Worm (Caenorhabditis elegans): ENCODE measurements around the gene tbx-2.

DNA sequence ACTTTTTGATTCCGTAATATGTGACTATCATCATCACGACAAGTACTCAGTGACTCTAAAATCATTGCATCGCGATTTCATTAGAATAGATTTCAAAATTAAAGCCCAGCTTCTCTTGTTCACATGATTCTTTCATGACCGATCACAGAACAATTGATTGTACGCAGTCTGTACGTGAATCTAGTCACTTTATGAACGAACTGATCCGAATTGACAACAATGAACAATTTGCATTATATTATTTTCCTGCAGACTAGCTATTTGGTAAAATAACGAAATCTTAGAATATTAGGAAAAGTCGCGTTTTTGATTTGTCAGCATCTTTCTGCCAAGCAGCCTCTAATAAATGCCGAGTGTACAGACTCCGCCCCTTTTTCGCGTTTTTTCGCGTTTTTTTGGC lies 36.6 kb downstream of the tbx-2 start:
- no peak for TF ChIP-seq him-1 (tag; optimal IDR thresholded peaks at IDR 0.05)
- no peak for TF ChIP-seq dao-5 (tag; optimal IDR thresholded peaks at IDR 0.05)
- TF ChIP-seq W03F9.2 (tag; optimal IDR thresholded peaks at IDR 0.05): no peak

Data from whole organism, L4/young adult.